Worm (Caenorhabditis elegans): ENCODE measurements around the gene pqn-84.

DNA sequence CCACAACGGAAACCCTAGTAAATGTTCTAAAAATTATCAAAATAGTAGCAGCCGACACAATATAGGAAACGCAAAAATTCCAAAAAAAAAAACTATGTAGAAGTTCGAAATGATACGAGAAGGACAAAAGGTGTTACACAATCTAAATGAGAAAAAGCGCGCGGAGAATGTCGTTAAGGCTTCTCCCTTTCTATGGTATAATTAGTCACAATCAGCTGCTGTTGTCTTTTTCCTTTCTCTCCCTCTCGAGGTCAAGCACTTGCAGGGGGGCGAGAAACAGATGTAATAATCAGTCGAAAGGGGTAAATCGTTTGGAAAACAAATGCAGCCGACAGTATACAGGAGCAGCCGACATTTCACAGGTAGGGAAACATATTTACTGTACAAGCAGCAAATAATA lies 31.4 kb downstream of the pqn-84 start:
- no peak for TF ChIP-seq tra-4 (tag; optimal IDR thresholded peaks at IDR 0.05)
- no peak for TF ChIP-seq ama-1 (optimal IDR thresholded peaks at IDR 0.05)
- TF ChIP-seq aly-1 (tag; optimal IDR thresholded peaks at IDR 0.05): no peak
- TF ChIP-seq tbx-11 (GFP tag; IDR thresholded peaks at IDR 0.05): no peak
- TF ChIP-seq pes-1 (GFP tag; IDR thresholded peaks at IDR 0.05): no peak
- no peak for TF ChIP-seq tbx-37 (GFP tag; conservative IDR thresholded peaks at IDR 0.05)
- TF ChIP-seq B0310.2 (tag; optimal IDR thresholded peaks at IDR 0.05): no peak
